Worm (Caenorhabditis elegans) whole organism, young adult: Measurements from ENCODE around the gene srw-48.

ENCODE experiments used
- D2030.7 ChIP-seq: fragments of 200-800 bp; sonication (Bioruptor generic); IDR thresholded peaks from 2 replicates; pipeline ENCODE4 v1.3.6; 2022; ENCODE audit warnings: missing genetic modification reagents, missing genetic modification characterization, missing compliant biosample characterization
- ceh-91 ChIP-seq: fragments of 200-800 bp; sonication (Bioruptor generic); IDR thresholded peaks from 2 replicates; pipeline ENCODE4 v1.3.6; 2022; ENCODE audit warnings: missing genetic modification reagents, missing genetic modification characterization, missing compliant biosample characterization
- pha-4 ChIP-seq: fragments of 150-350 bp; sonication (generic microtip); optimal IDR thresholded peaks from 2 replicates; lab custom pipeline; 2014; ENCODE audit warnings: missing biosample characterization, missing genetic modification reagents, missing genetic modification characterization
- rpc-1 ChIP-seq, 2 experiments: fragments of 150-350 bp in 1 of 2; sonication (generic microtip) in 1 of 2; optimal IDR thresholded peaks; 2 replicates each; lab custom pipeline; 2014 to 2018; ENCODE audit warnings: missing biosample characterization in 1 of 2, missing genetic modification characterization in 1 of 2, missing genetic modification reagents in 1 of 2, missing genotype in 1 of 2
- snpc-4 ChIP-seq, 5 experiments: fragments of 150-350 bp in 1 of 5; sonication (generic microtip) in 4 of 5; optimal IDR thresholded peaks; 2 replicates each; lab custom pipeline; 2014 to 2018; ENCODE audit warnings: missing genetic modification characterization in 5 of 5, missing biosample characterization in 3 of 5, antibody characterized with exemption in 2 of 5, mild to moderate bottlenecking in 2 of 5, missing compliant biosample characterization in 2 of 5, missing genotype in 2 of 5, moderate library complexity in 2 of 5, missing genetic modification reagents in 1 of 5

DNA sequence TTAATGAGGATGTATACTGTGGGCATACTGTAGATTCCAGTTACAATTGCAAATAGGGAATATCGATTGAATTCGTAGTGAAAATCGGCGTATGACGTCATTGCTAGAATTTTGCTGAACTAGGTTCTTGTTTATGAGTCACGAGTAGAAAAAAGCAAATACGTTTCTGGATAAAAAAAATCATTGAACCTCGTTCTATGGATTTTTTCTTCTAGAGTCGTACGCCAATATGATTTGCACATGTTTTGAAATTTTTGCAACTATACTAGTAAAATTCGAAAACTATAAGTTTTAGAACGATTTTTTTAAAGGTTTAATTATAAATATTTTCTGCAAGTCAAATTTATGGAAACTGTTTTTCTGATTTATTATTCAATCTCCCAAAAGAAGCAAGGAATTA lies 47.0 kb downstream of the srw-48 start, which contains the start of gene sru-44:
- TF ChIP-seq snpc-4 (GFP tag; optimal IDR thresholded peaks at IDR 0.05; lab: Kevin White, UChicago), result no peak
- no peak for TF ChIP-seq snpc-4 (tag; optimal IDR thresholded peaks at IDR 0.05; lab: Kevin White, UChicago)
- no peak for TF ChIP-seq rpc-1 (optimal IDR thresholded peaks at IDR 0.05; lab: Kevin White, UChicago)
- TF ChIP-seq rpc-1 (tag; optimal IDR thresholded peaks at IDR 0.05; lab: Kevin White, UChicago), result no peak
- TF ChIP-seq D2030.7 (GFP tag; lab: Robert Waterston, UW), result no peak
- TF ChIP-seq pha-4 (tag; lab: Kevin White, UChicago), result no peak
- TF ChIP-seq ceh-91 (GFP tag; lab: Robert Waterston, UW), result no peak
